Worm (Caenorhabditis elegans) whole organism, young adult: ENCODE measurements around the gene affl-2.

ENCODE experiments used
- B0019.2 ChIP-seq: fragments of 200-800 bp; sonication (Bioruptor generic); conservative IDR thresholded peaks from 2 replicates; pipeline ENCODE4 v1.3.6; 2022; ENCODE audit warnings: missing genetic modification reagents, missing genetic modification characterization, missing compliant biosample characterization
- B0035.1 ChIP-seq: sonication (generic microtip); optimal IDR thresholded peaks from 2 replicates; lab custom pipeline; 2016; ENCODE audit warnings: missing genetic modification characterization, mild to moderate bottlenecking, missing compliant biosample characterization, missing genotype, missing genetic modification reagents
- F10E7.11 ChIP-seq: sonication (generic microtip); optimal IDR thresholded peaks from 2 replicates; lab custom pipeline; 2017; ENCODE audit warnings: mild to moderate bottlenecking, missing genetic modification characterization, moderate library complexity, missing compliant biosample characterization
- F33H1.4 ChIP-seq: fragments of 200-800 bp; sonication (Bioruptor generic); IDR thresholded peaks from 2 replicates; pipeline ENCODE4 v1.3.6; 2022; ENCODE audit warnings: missing genetic modification reagents, missing genetic modification characterization, missing compliant biosample characterization
- F49E8.2 ChIP-seq: sonication (generic microtip); optimal IDR thresholded peaks from 3 replicates; lab custom pipeline; 2017; ENCODE audit warnings: missing genetic modification characterization, mild to moderate bottlenecking, missing compliant biosample characterization, antibody characterized with exemption, moderate library complexity; ENCODE audit not compliant: insufficient read depth
- F57A8.1 ChIP-seq: fragments of 200-800 bp; sonication (Bioruptor generic); optimal IDR thresholded peaks from 2 replicates; lab custom pipeline; 2018; ENCODE audit warnings: mild to moderate bottlenecking, missing genetic modification characterization, moderate library complexity, missing compliant biosample characterization
- T07F8.4 ChIP-seq: sonication (generic microtip); optimal IDR thresholded peaks from 2 replicates; lab custom pipeline; 2016; ENCODE audit warnings: mild to moderate bottlenecking, missing genetic modification characterization, moderate library complexity, missing compliant biosample characterization
- Y53G8AR.9 ChIP-seq: fragments of 200-800 bp; sonication (Bioruptor generic); conservative IDR thresholded peaks from 2 replicates; pipeline ENCODE4 v1.3.6; 2022; ENCODE audit warnings: missing genetic modification reagents, missing genetic modification characterization, missing compliant biosample characterization
- Y56A3A.18 ChIP-seq: fragments of 200-800 bp; sonication (Bioruptor generic); IDR thresholded peaks from 2 replicates; pipeline ENCODE4 v1.3.6; 2022; ENCODE audit warnings: missing genetic modification reagents, missing genetic modification characterization, missing compliant biosample characterization
- Y67H2A.10 ChIP-seq: fragments of 200-800 bp; sonication (Bioruptor generic); conservative IDR thresholded peaks from 2 replicates; pipeline ENCODE4 v1.3.6; 2022; ENCODE audit warnings: missing genetic modification reagents, missing genetic modification characterization, missing compliant biosample characterization
- Y79H2A.3 ChIP-seq: fragments of 200-800 bp; sonication (Bioruptor generic); conservative IDR thresholded peaks from 2 replicates; pipeline ENCODE4 v1.3.6; 2022; ENCODE audit warnings: missing genetic modification reagents, missing genetic modification characterization, missing compliant biosample characterization
- aptf-2 ChIP-seq: fragments of 200-800 bp; sonication (Bioruptor generic); conservative IDR thresholded peaks from 2 replicates; pipeline ENCODE4 v1.3.6; 2022; ENCODE audit warnings: missing genetic modification reagents, missing genetic modification characterization, missing compliant biosample characterization
- athp-1 ChIP-seq: sonication (generic microtip); optimal IDR thresholded peaks from 2 replicates; lab custom pipeline; 2017; ENCODE audit warnings: mild to moderate bottlenecking, missing genetic modification characterization, missing compliant biosample characterization
- attf-5 ChIP-seq: fragments of 200-800 bp; sonication (Bioruptor generic); optimal IDR thresholded peaks from 2 replicates; lab custom pipeline; 2018; ENCODE audit warnings: mild to moderate bottlenecking, missing genetic modification characterization, missing compliant biosample characterization
- attf-6 ChIP-seq: fragments of 200-800 bp; sonication (Bioruptor generic); IDR thresholded peaks from 2 replicates; pipeline ENCODE4 v1.3.6; 2022; ENCODE audit warnings: missing genetic modification reagents, missing genetic modification characterization, missing compliant biosample characterization
- ceh-100 ChIP-seq: fragments of 200-800 bp; sonication (Bioruptor generic); IDR thresholded peaks from 2 replicates; pipeline ENCODE4 v1.3.6; 2022; ENCODE audit warnings: missing genetic modification reagents, missing genetic modification characterization, missing compliant biosample characterization
- ceh-27 ChIP-seq: fragments of 200-800 bp; sonication (Bioruptor generic); optimal IDR thresholded peaks from 2 replicates; lab custom pipeline; 2018; ENCODE audit warnings: mild to moderate bottlenecking, missing genetic modification characterization, moderate library complexity, missing compliant biosample characterization
- die-1 ChIP-seq: sonication (generic microtip); optimal IDR thresholded peaks from 2 replicates; lab custom pipeline; 2016; ENCODE audit warnings: missing genotype, mild to moderate bottlenecking, missing genetic modification characterization, missing compliant biosample characterization
- dox-1 ChIP-seq: fragments of 200-800 bp; sonication (Bioruptor generic); IDR thresholded peaks from 2 replicates; pipeline ENCODE4 v1.3.6; 2022; ENCODE audit warnings: missing genetic modification reagents, missing genetic modification characterization, missing compliant biosample characterization
- egrh-3 ChIP-seq: fragments of 200-800 bp; sonication (Bioruptor generic); IDR thresholded peaks from 2 replicates; pipeline ENCODE4 v1.3.6; 2022; ENCODE audit warnings: missing genetic modification reagents, missing genetic modification characterization, missing compliant biosample characterization
- ets-4 ChIP-seq: fragments of 200-800 bp; sonication (Bioruptor generic); optimal IDR thresholded peaks from 2 replicates; lab custom pipeline; 2018; ENCODE audit warnings: mild to moderate bottlenecking, missing genetic modification characterization, missing compliant biosample characterization
- hlh-12 ChIP-seq: sonication (generic microtip); optimal IDR thresholded peaks from 2 replicates; lab custom pipeline; 2016; ENCODE audit warnings: missing genetic modification characterization, missing compliant biosample characterization
- hlh-26 ChIP-seq: fragments of 200-800 bp; sonication (Bioruptor generic); conservative IDR thresholded peaks from 2 replicates; pipeline ENCODE4 v1.3.6; 2022; ENCODE audit warnings: missing genetic modification reagents, missing genetic modification characterization, missing compliant biosample characterization
- hmg-1.2 ChIP-seq: fragments of 200-800 bp; sonication (Bioruptor generic); IDR thresholded peaks from 2 replicates; pipeline ENCODE4 v1.3.6; 2022; ENCODE audit warnings: missing genetic modification reagents, missing genetic modification characterization, missing compliant biosample characterization
- lag-1 ChIP-seq: fragments of 200-800 bp; sonication (Bioruptor generic); IDR thresholded peaks from 2 replicates; pipeline ENCODE4 v1.3.6; 2022; ENCODE audit warnings: missing genetic modification reagents, missing genetic modification characterization, missing compliant biosample characterization
- lin-35 ChIP-seq, 3 experiments: fragments of 150-350 bp in 2 of 3; sonication (generic microtip) in 1 of 3; optimal IDR thresholded peaks; 2 replicates each; lab custom pipeline; 2014 to 2018; ENCODE audit warnings: missing biosample characterization in 3 of 3, missing genetic modification characterization in 3 of 3, missing genetic modification reagents in 3 of 3
- lin-40 ChIP-seq: sonication (generic microtip); optimal IDR thresholded peaks from 2 replicates; lab custom pipeline; 2016; ENCODE audit warnings: missing genetic modification characterization, mild to moderate bottlenecking, missing compliant biosample characterization, missing genotype, missing genetic modification reagents
- lsy-27 ChIP-seq: sonication (generic microtip); optimal IDR thresholded peaks from 2 replicates; lab custom pipeline; 2017; ENCODE audit warnings: missing genetic modification characterization, mild to moderate bottlenecking, missing compliant biosample characterization, antibody characterized with exemption, missing genotype, borderline replicate concordance; ENCODE audit not compliant: insufficient read depth
- madf-10 ChIP-seq: sonication (generic microtip); optimal IDR thresholded peaks from 2 replicates; lab custom pipeline; 2016; ENCODE audit warnings: mild to moderate bottlenecking, missing genetic modification characterization, missing compliant biosample characterization
- madf-3 ChIP-seq: fragments of 200-800 bp; sonication (Bioruptor generic); IDR thresholded peaks from 2 replicates; pipeline ENCODE4 v1.3.6; 2022; ENCODE audit warnings: missing genetic modification reagents, missing genetic modification characterization, missing compliant biosample characterization
- madf-6 ChIP-seq: fragments of 200-800 bp; sonication (Bioruptor generic); IDR thresholded peaks from 2 replicates; pipeline ENCODE4 v1.3.6; 2022; ENCODE audit warnings: missing genetic modification reagents, missing genetic modification characterization, missing compliant biosample characterization
- madf-8 ChIP-seq: fragments of 200-800 bp; sonication (Bioruptor generic); conservative IDR thresholded peaks from 2 replicates; pipeline ENCODE4 v1.3.6; 2022; ENCODE audit warnings: missing genetic modification reagents, missing genetic modification characterization, missing compliant biosample characterization
- mcd-1 ChIP-seq: fragments of 200-800 bp; sonication (Bioruptor generic); IDR thresholded peaks from 2 replicates; pipeline ENCODE4 v1.3.6; 2022; ENCODE audit warnings: missing genetic modification reagents, missing genetic modification characterization, missing compliant biosample characterization
- mes-4 ChIP-seq: sonication (generic microtip); optimal IDR thresholded peaks from 2 replicates; lab custom pipeline; 2016; ENCODE audit warnings: missing genotype, missing genetic modification characterization, missing compliant biosample characterization
- nfya-2 ChIP-seq: fragments of 200-800 bp; sonication (Bioruptor generic); IDR thresholded peaks from 2 replicates; pipeline ENCODE4 v1.3.6; 2022; ENCODE audit warnings: missing genetic modification reagents, missing genetic modification characterization, missing compliant biosample characterization
- nhr-179 ChIP-seq: sonication (generic microtip); optimal IDR thresholded peaks from 2 replicates; lab custom pipeline; 2016; ENCODE audit warnings: mild to moderate bottlenecking, missing genetic modification characterization, missing compliant biosample characterization
- nhr-80 ChIP-seq: sonication (generic microtip); optimal IDR thresholded peaks from 2 replicates; lab custom pipeline; 2016; ENCODE audit warnings: missing genetic modification characterization, missing compliant biosample characterization
- pha-4 ChIP-seq: fragments of 150-350 bp; sonication (generic microtip); optimal IDR thresholded peaks from 2 replicates; lab custom pipeline; 2014; ENCODE audit warnings: missing biosample characterization, missing genetic modification reagents, missing genetic modification characterization
- repo-1 ChIP-seq: sonication (generic microtip); optimal IDR thresholded peaks from 2 replicates; lab custom pipeline; 2017; ENCODE audit warnings: mild to moderate bottlenecking, missing genetic modification characterization, missing compliant biosample characterization
- rpc-1 ChIP-seq, 2 experiments: fragments of 150-350 bp in 1 of 2; sonication (generic microtip) in 1 of 2; optimal IDR thresholded peaks; 2 replicates each; lab custom pipeline; 2014 to 2018; ENCODE audit warnings: missing biosample characterization in 1 of 2, missing genetic modification characterization in 1 of 2, missing genetic modification reagents in 1 of 2, missing genotype in 1 of 2
- snpc-1.1 ChIP-seq: sonication (generic microtip); optimal IDR thresholded peaks from 2 replicates; lab custom pipeline; 2017; ENCODE audit warnings: missing genetic modification characterization, mild to moderate bottlenecking, missing compliant biosample characterization, antibody characterized with exemption, moderate library complexity, missing genotype, missing genetic modification reagents; ENCODE audit not compliant: insufficient read depth
- sptf-2 ChIP-seq: fragments of 200-800 bp; sonication (Bioruptor generic); optimal IDR thresholded peaks from 2 replicates; lab custom pipeline; 2018; ENCODE audit warnings: mild to moderate bottlenecking, missing genetic modification characterization, missing compliant biosample characterization
- tbp1 ChIP-seq: fragments of 200-800 bp; sonication (Bioruptor generic); optimal IDR thresholded peaks from 2 replicates; lab custom pipeline; 2018; ENCODE audit warnings: mild to moderate bottlenecking, missing genetic modification characterization, missing compliant biosample characterization
- unc-130 ChIP-seq: sonication (generic microtip); optimal IDR thresholded peaks from 2 replicates; lab custom pipeline; 2016; ENCODE audit warnings: missing genetic modification reagents, missing genetic modification characterization, missing compliant biosample characterization
- xnd-1 ChIP-seq: sonication (generic microtip); optimal IDR thresholded peaks from 2 replicates; lab custom pipeline; 2016; ENCODE audit warnings: missing genotype, missing genetic modification reagents, missing genetic modification characterization, missing compliant biosample characterization
- zfh-2 ChIP-seq: fragments of 200-800 bp; sonication (Bioruptor generic); conservative IDR thresholded peaks from 2 replicates; pipeline ENCODE4 v1.3.6; 2022; ENCODE audit warnings: missing genetic modification reagents, missing genetic modification characterization, missing compliant biosample characterization
- ztf-3 ChIP-seq: fragments of 200-800 bp; sonication (Bioruptor generic); optimal IDR thresholded peaks from 2 replicates; lab custom pipeline; 2018; ENCODE audit warnings: mild to moderate bottlenecking, missing genetic modification characterization, missing compliant biosample characterization

affl-2 gene

DNA sequence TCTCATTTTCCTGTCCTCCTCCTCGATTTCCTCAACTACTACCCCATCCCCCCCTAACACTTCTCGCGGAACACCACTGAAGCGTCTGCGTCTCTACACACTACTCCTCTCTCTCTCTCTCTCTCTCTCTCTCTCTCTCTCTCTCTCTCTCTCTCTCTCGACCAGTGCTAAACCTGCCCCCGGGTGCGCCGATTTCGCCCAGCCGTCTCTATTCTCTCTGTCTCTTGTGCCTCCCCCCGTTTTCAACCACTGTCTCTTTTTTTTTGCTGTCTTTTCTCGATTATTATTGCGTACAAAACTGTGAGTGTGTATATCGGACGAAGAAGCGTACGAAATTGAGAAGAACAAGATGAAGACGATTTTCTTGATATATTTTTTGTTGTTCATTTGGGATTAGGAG is 1.7 kb upstream of the affl-2 start (continued):
- no peak for TF ChIP-seq nfya-2 (GFP tag; lab: Robert Waterston, UW)
- TF ChIP-seq T07F8.4 (tag; lab: Kevin White, UChicago): no peak
- no peak for TF ChIP-seq xnd-1 (tag; lab: Kevin White, UChicago)
- no peak for TF ChIP-seq lag-1 (GFP tag; lab: Robert Waterston, UW)
- no peak for TF ChIP-seq nhr-179 (tag; lab: Kevin White, UChicago)
- no peak for TF ChIP-seq hlh-26 (GFP tag; lab: Robert Waterston, UW)
- no peak for TF ChIP-seq F57A8.1 (GFP tag; lab: Kevin White, UChicago)
- peak; percentile 75 for TF ChIP-seq mcd-1
- no peak for TF ChIP-seq pha-4 (tag; lab: Kevin White, UChicago)
- TF ChIP-seq attf-6 (GFP tag; lab: Robert Waterston, UW): no peak
- peak; percentile 62 for TF ChIP-seq attf-5
- TF ChIP-seq athp-1: no peak
- TF ChIP-seq F10E7.11 (tag; lab: Kevin White, UChicago): no peak
- TF ChIP-seq Y53G8AR.9: no peak
- no peak for TF ChIP-seq B0035.1
- no peak for TF ChIP-seq unc-130 (GFP tag; lab: Kevin White, UChicago)
- TF ChIP-seq egrh-3: peak; percentile 89
- peak; percentile 97 for TF ChIP-seq zfh-2 (GFP tag; lab: Robert Waterston, UW)
- no peak for TF ChIP-seq tbp1 (GFP tag; lab: Kevin White, UChicago)
- no peak for TF ChIP-seq ztf-3
- no peak for TF ChIP-seq ceh-100
- TF ChIP-seq sptf-2: no peak
- TF ChIP-seq F49E8.2 (tag; lab: Kevin White, UChicago): no peak
- TF ChIP-seq ceh-27: peak; percentile 53
- peak; percentile 79 for TF ChIP-seq dox-1 (GFP tag; lab: Robert Waterston, UW)
- no peak for TF ChIP-seq lin-35 (GFP tag; optimal IDR thresholded peaks at IDR 0.05; lab: Kevin White, UChicago)
- 0 out of 2 replicates have a peak, but pooled peaks have one; percentile 28 for TF ChIP-seq madf-6
- peak; percentile 9 for TF ChIP-seq repo-1 (tag; lab: Kevin White, UChicago)
- no peak for TF ChIP-seq Y67H2A.10 (GFP tag; lab: Robert Waterston, UW)
- TF ChIP-seq lin-40: peak; percentile 54
- TF ChIP-seq rpc-1 (optimal IDR thresholded peaks at IDR 0.05; lab: Kevin White, UChicago): no peak
- TF ChIP-seq rpc-1 (tag; optimal IDR thresholded peaks at IDR 0.05; lab: Kevin White, UChicago): no peak
- TF ChIP-seq die-1: no peak
- peak; percentile 26 for TF ChIP-seq ets-4 (GFP tag; lab: Kevin White, UChicago)
- TF ChIP-seq madf-10: no peak
- no peak for TF ChIP-seq snpc-1.1 (tag; lab: Kevin White, UChicago)
- TF ChIP-seq madf-8 (GFP tag; lab: Robert Waterston, UW): no peak
- no peak for TF ChIP-seq Y79H2A.3
- peak; percentile 40 for TF ChIP-seq nhr-80 (tag; lab: Kevin White, UChicago)
- TF ChIP-seq lsy-27: no peak
- no peak for TF ChIP-seq aptf-2 (GFP tag; lab: Robert Waterston, UW)
- peak; percentile 96 for TF ChIP-seq hmg-1.2 (GFP tag; lab: Robert Waterston, UW)
- TF ChIP-seq mes-4 (tag; lab: Kevin White, UChicago): no peak
- no peak for TF ChIP-seq Y56A3A.18
- no peak for TF ChIP-seq madf-3 (GFP tag; lab: Robert Waterston, UW)
- no peak for TF ChIP-seq hlh-12 (tag; lab: Kevin White, UChicago)
- TF ChIP-seq B0019.2 (GFP tag; lab: Robert Waterston, UW): no peak
- TF ChIP-seq F33H1.4: no peak
- TF ChIP-seq, all 124 proteins: peak for 29
